Comparison of ENCODE assay signal across 5 fruit fly cellular contexts in genomic region chr3R:29055710-29056109, dm6.
TF ChIP-seq lines count a peak whose summit lies in the region.

Gene Sirt7, plus strand, starts transcription at chr3R:29055927.

- TF ChIP-seq CTCF in whole organism, embryonic (GFP tag; optimal IDR thresholded peaks at IDR 0.05; lab: Kevin White, UChicago) = no peak

TF ChIP-seq in whole organism, adult, 20 proteins besides CTCF, POLR2A, EP300 and RAD21:
- no peak for TF ChIP-seq tj (GFP tag; optimal IDR thresholded peaks at IDR 0.05; lab: Kevin White, UChicago)
- peak; percentile 11 for TF ChIP-seq CG11617 (GFP tag; optimal IDR thresholded peaks at IDR 0.05; lab: Kevin White, UChicago)
- TF ChIP-seq CG1620 (GFP tag; optimal IDR thresholded peaks at IDR 0.05; lab: Kevin White, UChicago) = no peak
- TF ChIP-seq Crg-1 (GFP tag; optimal IDR thresholded peaks at IDR 0.05; lab: Kevin White, UChicago) = no peak
- no peak for TF ChIP-seq toe (GFP tag; optimal IDR thresholded peaks at IDR 0.05; lab: Kevin White, UChicago)
- TF ChIP-seq Mnt (GFP tag; optimal IDR thresholded peaks at IDR 0.05; lab: Kevin White, UChicago) = peak; percentile 5
- TF ChIP-seq CG33017 (tag; optimal IDR thresholded peaks at IDR 0.05; lab: Kevin White, UChicago) = peak; percentile 13
- no peak for TF ChIP-seq CG5204 (GFP tag; optimal IDR thresholded peaks at IDR 0.05; lab: Kevin White, UChicago)

TF ChIP-seq in whole organism, embryonic, 481 proteins besides CTCF, POLR2A, EP300 and RAD21 (continues in another document):
- TF ChIP-seq btn (GFP tag; optimal IDR thresholded peaks at IDR 0.05; lab: Kevin White, UChicago) (no peak), mirr (GFP tag; optimal IDR thresholded peaks at IDR 0.05; lab: Kevin White, UChicago) (no peak), unc-4 (GFP tag; IDR thresholded peaks at IDR 0.05; lab: Robert Waterston, UW; ENCODE audit: partially characterized antibody) (peak; percentile 96), CG11456 (GFP tag; IDR thresholded peaks at IDR 0.05; lab: Robert Waterston, UW) (no peak), Poxn (GFP tag; IDR thresholded peaks at IDR 0.05; lab: Robert Waterston, UW) (no peak), CG8924 (tag; optimal IDR thresholded peaks at IDR 0.05; lab: Kevin White, UChicago) (no peak), sisA (GFP tag; IDR thresholded peaks at IDR 0.05; lab: Robert Waterston, UW) (no peak), az2 (GFP tag; optimal IDR thresholded peaks at IDR 0.05; lab: Kevin White, UChicago) (no peak), CkIIα-i1 (GFP tag; IDR thresholded peaks at IDR 0.05; lab: Robert Waterston, UW) (no peak), croc (GFP tag; conservative IDR thresholded peaks at IDR 0.05; lab: Robert Waterston, UW) (no peak), inv (GFP tag; IDR thresholded peaks at IDR 0.05; lab: Robert Waterston, UW; ENCODE audit: partially characterized antibody) (peak; percentile 84), CG6654 (GFP tag; optimal IDR thresholded peaks at IDR 0.05; lab: Kevin White, UChicago) (no peak), mld (GFP tag; IDR thresholded peaks at IDR 0.05; lab: Robert Waterston, UW; ENCODE audit: partially characterized antibody) (peak; percentile 93), run (tag; optimal IDR thresholded peaks at IDR 0.05; lab: Kevin White, UChicago) (no peak), al (GFP tag; IDR thresholded peaks at IDR 0.05; lab: Robert Waterston, UW) (no peak), CG2889 (GFP tag; IDR thresholded peaks at IDR 0.05; lab: Robert Waterston, UW) (no peak), cwo (GFP tag; optimal IDR thresholded peaks at IDR 0.05; lab: Kevin White, UChicago) (no peak), Ets65A (GFP tag; lab: Kevin White, UChicago) (no peak), CG4360 (GFP tag; IDR thresholded peaks at IDR 0.05; lab: Robert Waterston, UW) (no peak), CG5953 (GFP tag; IDR thresholded peaks at IDR 0.05; lab: Robert Waterston, UW) (no peak), CG1602 (GFP tag; optimal IDR thresholded peaks at IDR 0.05; lab: Kevin White, UChicago) (no peak), GATAe (GFP tag; conservative IDR thresholded peaks at IDR 0.05; lab: Robert Waterston, UW) (no peak)

TF ChIP-seq in whole organism, prepupa, 60 proteins besides CTCF, POLR2A, EP300 and RAD21 (continues in another document):
- TF ChIP-seq CG8319 (GFP tag; optimal IDR thresholded peaks at IDR 0.05; lab: Kevin White, UChicago) (no peak), CG6854 (GFP tag; optimal IDR thresholded peaks at IDR 0.05; lab: Kevin White, UChicago) (peak; percentile 41), topi (GFP tag; optimal IDR thresholded peaks at IDR 0.05; lab: Kevin White, UChicago) (no peak), Smox (GFP tag; optimal IDR thresholded peaks at IDR 0.05; lab: Kevin White, UChicago) (no peak), fkh (GFP tag; optimal IDR thresholded peaks at IDR 0.05; lab: Kevin White, UChicago) (peak; percentile 92), spab (GFP tag; optimal IDR thresholded peaks at IDR 0.05; lab: Kevin White, UChicago) (peak; percentile 60), dac (GFP tag; optimal IDR thresholded peaks at IDR 0.05; lab: Kevin White, UChicago) (peak; percentile 72), CG7368 (GFP tag; optimal IDR thresholded peaks at IDR 0.05; lab: Kevin White, UChicago) (no peak), Hr39 (GFP tag; optimal IDR thresholded peaks at IDR 0.05; lab: Kevin White, UChicago) (no peak), dsx (GFP tag; optimal IDR thresholded peaks at IDR 0.05; lab: Kevin White, UChicago; ENCODE audit: poor library complexity, severe bottlenecking) (peak; percentile 74), achi (GFP tag; optimal IDR thresholded peaks at IDR 0.05; lab: Kevin White, UChicago) (no peak), CG9139 (GFP tag; optimal IDR thresholded peaks at IDR 0.05; lab: Kevin White, UChicago) (peak; percentile 58), ss (GFP tag; optimal IDR thresholded peaks at IDR 0.05; lab: Kevin White, UChicago) (peak in 1 of 2 experiments; percentile 76), CG1621 (tag; optimal IDR thresholded peaks at IDR 0.05; lab: Kevin White, UChicago) (peak; percentile 76), fd59A (GFP tag; optimal IDR thresholded peaks at IDR 0.05; lab: Kevin White, UChicago) (peak; percentile 0), CG8119 (GFP tag; IDR thresholded peaks at IDR 0.05; lab: Robert Waterston, UW) (peak; percentile 76; the same call in 2 of the 3 replicates), Gug (GFP tag; IDR thresholded peaks at IDR 0.05; lab: Robert Waterston, UW) (peak; percentile 49), fd85E (GFP tag; optimal IDR thresholded peaks at IDR 0.05; lab: Kevin White, UChicago) (no peak), CG15336 (GFP tag; IDR thresholded peaks at IDR 0.05; lab: Robert Waterston, UW) (peak; percentile 75), CG3919 (GFP tag; optimal IDR thresholded peaks at IDR 0.05; lab: Kevin White, UChicago) (no peak), lz (GFP tag; optimal IDR thresholded peaks at IDR 0.05; lab: Kevin White, UChicago) (no peak), CG16779 (tag; optimal IDR thresholded peaks at IDR 0.05; lab: Kevin White, UChicago) (peak; percentile 74)

TF ChIP-seq in whole organism, pupa, 21 proteins besides CTCF, POLR2A, EP300 and RAD21:
- TF ChIP-seq CG17806 (tag; optimal IDR thresholded peaks at IDR 0.05; lab: Kevin White, UChicago) (peak; percentile 66), EcR (GFP tag; optimal IDR thresholded peaks at IDR 0.05; lab: Kevin White, UChicago) (no peak), CG8301 (tag; optimal IDR thresholded peaks at IDR 0.05; lab: Kevin White, UChicago) (no peak), CG32121 (GFP tag; IDR thresholded peaks at IDR 0.05; lab: Robert Waterston, UW) (peak; percentile 85), CG13204 (GFP tag; optimal IDR thresholded peaks at IDR 0.05; lab: Kevin White, UChicago) (no peak), CG4496 (GFP tag; IDR thresholded peaks at IDR 0.05; lab: Robert Waterston, UW) (peak; percentile 89), Ets98B (GFP tag; IDR thresholded peaks at IDR 0.05; lab: Robert Waterston, UW) (peak; percentile 82), CG9948 (tag; optimal IDR thresholded peaks at IDR 0.05; lab: Kevin White, UChicago) (peak; percentile 64), CG12605 (GFP tag; IDR thresholded peaks at IDR 0.05; lab: Robert Waterston, UW) (peak; percentile 87), fd96Ca (GFP tag; IDR thresholded peaks at IDR 0.05; lab: Robert Waterston, UW) (peak; percentile 89), Pif1A (GFP tag; optimal IDR thresholded peaks at IDR 0.05; lab: Kevin White, UChicago) (no peak), Snoo (tag; optimal IDR thresholded peaks at IDR 0.05; lab: Kevin White, UChicago) (peak; percentile 67), CG14655 (GFP tag; optimal IDR thresholded peaks at IDR 0.05; lab: Kevin White, UChicago) (peak; percentile 82), CG15710 (tag; optimal IDR thresholded peaks at IDR 0.05; lab: Kevin White, UChicago) (peak; percentile 73), Pif1B (GFP tag; optimal IDR thresholded peaks at IDR 0.05; lab: Kevin White, UChicago) (no peak), CG8159 (tag; optimal IDR thresholded peaks at IDR 0.05; lab: Kevin White, UChicago) (peak; percentile 77), rn (GFP tag; IDR thresholded peaks at IDR 0.05; lab: Robert Waterston, UW) (peak; percentile 56; the same call in 1 of the 2 replicates), gl (tag; optimal IDR thresholded peaks at IDR 0.05; lab: Kevin White, UChicago) (peak; percentile 78), D1 (tag; optimal IDR thresholded peaks at IDR 0.05; lab: Kevin White, UChicago) (no peak), CG10348 (GFP tag; IDR thresholded peaks at IDR 0.05; lab: Robert Waterston, UW) (no peak), CG34367 (tag; optimal IDR thresholded peaks at IDR 0.05; lab: Kevin White, UChicago) (peak; percentile 83)

TF ChIP-seq in whole organism, wandering third instar larva, 38 proteins besides CTCF, POLR2A, EP300 and RAD21:
- TF ChIP-seq ey (GFP tag; optimal IDR thresholded peaks at IDR 0.05; lab: Kevin White, UChicago) = no peak
- TF ChIP-seq Hr78 (GFP tag; optimal IDR thresholded peaks at IDR 0.05; lab: Kevin White, UChicago) = no peak
- peak; percentile 18 for TF ChIP-seq HLH106 (tag; optimal IDR thresholded peaks at IDR 0.05; lab: Kevin White, UChicago)
- peak; percentile 72 for TF ChIP-seq Vsx2 (GFP tag; optimal IDR thresholded peaks at IDR 0.05; lab: Kevin White, UChicago; ENCODE audit: partially characterized antibody)
- no peak for TF ChIP-seq N (GFP tag; optimal IDR thresholded peaks at IDR 0.05; lab: Kevin White, UChicago)
- TF ChIP-seq Sp1 (GFP tag; optimal IDR thresholded peaks at IDR 0.05; lab: Kevin White, UChicago) = peak; percentile 63
- no peak for TF ChIP-seq Hr83 (GFP tag; optimal IDR thresholded peaks at IDR 0.05; lab: Kevin White, UChicago; ENCODE audit: poor library complexity, severe bottlenecking)
